Fruit fly (Drosophila melanogaster) whole organism, embryonic: ENCODE data around the gene ver.

Experiments
- B-H2 ChIP-seq: fragments of 200-800 bp; sonication (Bioruptor generic); optimal IDR thresholded peaks from 2 replicates; lab custom pipeline; 2018; ENCODE audit warnings: missing biosample characterization, mild to moderate bottlenecking, missing genetic modification characterization
- CG1024 ChIP-seq: fragments of 200-800 bp; sonication (Bioruptor generic); IDR thresholded peaks from 2 replicates; pipeline ENCODE4 v1.3.6; 2022; ENCODE audit warnings: missing biosample characterization, missing genetic modification characterization
- CG10431 ChIP-seq: fragments of 200-800 bp; sonication (Bioruptor generic); optimal IDR thresholded peaks from 3 replicates; lab custom pipeline; 2018; ENCODE audit warnings: missing biosample characterization, mild to moderate bottlenecking, missing genetic modification characterization
- CG10543 ChIP-seq: fragments of 200-800 bp; sonication (Bioruptor generic); optimal IDR thresholded peaks from 3 replicates; lab custom pipeline; 2017; ENCODE audit warnings: missing biosample characterization, mild to moderate bottlenecking, missing genetic modification characterization, moderate library complexity
- CG10959 ChIP-seq: fragments of 200-800 bp; sonication (Bioruptor generic); IDR thresholded peaks from 2 replicates; pipeline ENCODE4 v1.3.6; 2022; ENCODE audit warnings: missing biosample characterization, missing genetic modification characterization
- CG11456 ChIP-seq: fragments of 200-800 bp; sonication (Bioruptor generic); IDR thresholded peaks from 3 replicates; pipeline ENCODE4 v1.3.6; 2022; ENCODE audit warnings: missing biosample characterization, missing genetic modification characterization
- CG12155 ChIP-seq: fragments of 200-800 bp; sonication (Bioruptor generic); optimal IDR thresholded peaks from 3 replicates; lab custom pipeline; 2016; ENCODE audit warnings: missing biosample characterization, missing genetic modification characterization
- CG14050 ChIP-seq: fragments of 200-800 bp; sonication (Bioruptor generic); IDR thresholded peaks from 3 replicates; pipeline ENCODE4 v1.3.6; 2022; ENCODE audit warnings: missing biosample characterization, missing genetic modification characterization
- CG15073 ChIP-seq: fragments of 200-800 bp; sonication (Bioruptor generic); optimal IDR thresholded peaks from 2 replicates; lab custom pipeline; 2016; ENCODE audit warnings: missing biosample characterization, missing genetic modification characterization
- CG15269 ChIP-seq: fragments of 200-800 bp; sonication (Bioruptor generic); optimal IDR thresholded peaks from 2 replicates; lab custom pipeline; 2018; ENCODE audit warnings: missing biosample characterization, mild to moderate bottlenecking, missing genetic modification characterization, moderate library complexity
- CG17829 ChIP-seq: fragments of 200-800 bp; optimal IDR thresholded peaks from 2 replicates; lab custom pipeline; 2019; ENCODE audit warnings: missing biosample characterization, mild to moderate bottlenecking, missing genetic modification characterization, moderate library complexity
- CG18476 ChIP-seq: fragments of 200-800 bp; sonication (Bioruptor generic); optimal IDR thresholded peaks from 2 replicates; lab custom pipeline; 2016; ENCODE audit warnings: missing biosample characterization, mild to moderate bottlenecking, missing genetic modification characterization
- CG3065 ChIP-seq: fragments of 200-800 bp; sonication (Bioruptor generic); optimal IDR thresholded peaks from 2 replicates; lab custom pipeline; 2016; ENCODE audit warnings: missing biosample characterization, missing genetic modification characterization
- CG3163 ChIP-seq: fragments of 200-800 bp; sonication (Bioruptor generic); optimal IDR thresholded peaks from 3 replicates; lab custom pipeline; 2016; ENCODE audit warnings: missing biosample characterization, missing genetic modification characterization
- CG7928 ChIP-seq: fragments of 200-800 bp; sonication (Bioruptor generic); optimal IDR thresholded peaks from 2 replicates; lab custom pipeline; 2017; ENCODE audit warnings: missing biosample characterization, mild to moderate bottlenecking, missing genetic modification characterization
- CG9727 ChIP-seq: fragments of 200-800 bp; sonication (Bioruptor generic); optimal IDR thresholded peaks from 3 replicates; lab custom pipeline; 2017; ENCODE audit warnings: missing biosample characterization, mild to moderate bottlenecking, missing genetic modification characterization
- CG9797 ChIP-seq: fragments of 200-800 bp; sonication (Bioruptor generic); optimal IDR thresholded peaks from 3 replicates; lab custom pipeline; 2018; ENCODE audit warnings: missing biosample characterization, mild to moderate bottlenecking, missing genetic modification characterization
- D ChIP-seq, 2 experiments: fragments of 200-800 bp in 1 of 2; fragments of >200 bp in 1 of 2; sonication (Bioruptor generic) in 1 of 2; optimal IDR thresholded peaks; 2 replicates in 1 of 2; 3 replicates in 1 of 2; lab custom pipeline; 2017; ENCODE audit warnings: mild to moderate bottlenecking in 1 of 2, missing biosample characterization in 1 of 2, missing genetic modification characterization in 1 of 2, missing genetic modification reagents in 1 of 2
- Dll ChIP-seq: fragments of 200-800 bp; sonication (Bioruptor generic); IDR thresholded peaks from 4 replicates; pipeline ENCODE4 v1.3.6; 2022; ENCODE audit warnings: missing biosample characterization, missing genetic modification characterization; ENCODE audit not compliant: partially characterized antibody
- Fer2 ChIP-seq: fragments of 200-800 bp; sonication (Bioruptor generic); optimal IDR thresholded peaks from 2 replicates; lab custom pipeline; 2018; ENCODE audit warnings: missing biosample characterization, mild to moderate bottlenecking, missing genetic modification characterization, moderate library complexity
- Gug ChIP-seq: fragments of 200-800 bp; sonication (Bioruptor generic); IDR thresholded peaks from 4 replicates; pipeline ENCODE4 v1.3.6; 2022; ENCODE audit warnings: missing biosample characterization, missing genetic modification characterization
- Hr78 ChIP-seq, 2 experiments: fragments of 200-800 bp in 1 of 2; fragments of >200 bp in 1 of 2; sonication (Bioruptor generic) in 1 of 2; optimal IDR thresholded peaks; 2 replicates each; lab custom pipeline; 2017 to 2019; ENCODE audit warnings: missing biosample characterization in 2 of 2, missing genetic modification characterization in 2 of 2, mild to moderate bottlenecking in 1 of 2, moderate library complexity in 1 of 2
- MBD-R2 ChIP-seq: fragments of 200-800 bp; sonication (Bioruptor generic); IDR thresholded peaks from 2 replicates; pipeline ENCODE4 v1.3.6; 2022; ENCODE audit warnings: missing biosample characterization, missing genetic modification characterization
- NFAT ChIP-seq: fragments of 200-800 bp; sonication (Bioruptor generic); IDR thresholded peaks from 2 replicates; pipeline ENCODE4 v1.3.6; 2022; ENCODE audit warnings: missing biosample characterization, missing genetic modification characterization
- Optix ChIP-seq: fragments of 200-800 bp; sonication (Bioruptor generic); IDR thresholded peaks from 3 replicates; pipeline ENCODE4 v1.3.6; 2022; ENCODE audit warnings: missing biosample characterization, missing genetic modification characterization
- Rx ChIP-seq: fragments of 200-800 bp; sonication (Bioruptor generic); IDR thresholded peaks from 2 replicates; pipeline ENCODE4 v1.3.6; 2022; ENCODE audit warnings: missing biosample characterization, missing genetic modification characterization
- Six4 ChIP-seq: fragments of 200-800 bp; sonication (Bioruptor generic); optimal IDR thresholded peaks from 2 replicates; lab custom pipeline; 2016; ENCODE audit warnings: missing biosample characterization, missing genetic modification characterization
- Sry-β ChIP-seq: fragments of 200-800 bp; sonication (Bioruptor generic); optimal IDR thresholded peaks from 2 replicates; lab custom pipeline; 2018; ENCODE audit warnings: missing biosample characterization, mild to moderate bottlenecking, missing genetic modification characterization, moderate library complexity
- YL-1 ChIP-seq: fragments of 200-800 bp; sonication (Bioruptor generic); optimal IDR thresholded peaks from 3 replicates; lab custom pipeline; 2017; ENCODE audit warnings: missing biosample characterization, mild to moderate bottlenecking, missing genetic modification characterization
- cad ChIP-seq: fragments of >200 bp; optimal IDR thresholded peaks from 2 replicates; lab custom pipeline; 2017; ENCODE audit warnings: missing biosample characterization, missing genetic modification characterization
- chif ChIP-seq, 2 experiments: fragments of 200-800 bp; sonication (Bioruptor generic); optimal IDR thresholded peaks; 3 replicates each; lab custom pipeline; 2016; ENCODE audit warnings: missing biosample characterization in 2 of 2, missing genetic modification characterization in 2 of 2
- dmrt11E ChIP-seq: fragments of 200-800 bp; sonication (Bioruptor generic); optimal IDR thresholded peaks from 3 replicates; lab custom pipeline; 2018; ENCODE audit warnings: missing biosample characterization, mild to moderate bottlenecking, missing genetic modification characterization, moderate library complexity
- en ChIP-seq: fragments of 200-800 bp; sonication (Bioruptor generic); optimal IDR thresholded peaks from 2 replicates; lab custom pipeline; 2016; ENCODE audit warnings: missing biosample characterization, missing genetic modification characterization
- grau ChIP-seq: fragments of 200-800 bp; optimal IDR thresholded peaks from 3 replicates; lab custom pipeline; 2019; ENCODE audit warnings: missing biosample characterization, mild to moderate bottlenecking, missing genetic modification characterization, moderate library complexity
- gro ChIP-seq: fragments of 200-800 bp; sonication (Bioruptor generic); optimal IDR thresholded peaks from 2 replicates; lab custom pipeline; 2016; ENCODE audit warnings: missing biosample characterization, missing genetic modification characterization
- gsb-n ChIP-seq: fragments of 200-800 bp; sonication (Bioruptor generic); optimal IDR thresholded peaks from 3 replicates; lab custom pipeline; 2018; ENCODE audit warnings: missing biosample characterization, mild to moderate bottlenecking, missing genetic modification characterization
- kni ChIP-seq: fragments of 200-800 bp; sonication (Bioruptor generic); optimal IDR thresholded peaks from 3 replicates; lab custom pipeline; 2017; ENCODE audit warnings: mild to moderate bottlenecking, missing biosample characterization, missing genetic modification reagents, missing genetic modification characterization
- lab ChIP-seq: fragments of 200-800 bp; sonication (Bioruptor generic); optimal IDR thresholded peaks from 3 replicates; lab custom pipeline; 2017; ENCODE audit warnings: missing biosample characterization, missing genetic modification characterization, mild to moderate bottlenecking, moderate library complexity, missing genetic modification reagents
- lbe ChIP-seq: fragments of 200-800 bp; sonication (Bioruptor generic); optimal IDR thresholded peaks from 2 replicates; lab custom pipeline; 2016; ENCODE audit warnings: missing biosample characterization, mild to moderate bottlenecking, missing genetic modification characterization
- nau ChIP-seq: fragments of 200-800 bp; sonication (Bioruptor generic); optimal IDR thresholded peaks from 3 replicates; lab custom pipeline; 2017; ENCODE audit warnings: missing biosample characterization, mild to moderate bottlenecking, missing genetic modification characterization, missing genetic modification reagents
- odd ChIP-seq: fragments of 200-800 bp; sonication (Bioruptor generic); optimal IDR thresholded peaks from 2 replicates; lab custom pipeline; 2017; ENCODE audit warnings: missing biosample characterization, mild to moderate bottlenecking, missing genetic modification characterization
- pan ChIP-seq, 4 experiments: fragments of >200 bp in 3 of 4; fragments of 200-800 bp in 1 of 4; sonication (Bioruptor generic) in 1 of 4; optimal IDR thresholded peaks in 3 of 4; IDR thresholded peaks in 1 of 4; 2 replicates each; pipeline versions ENCODE4 v1.3.6 to Lab custom; 2017 to 2022; ENCODE audit warnings: missing biosample characterization in 2 of 4, missing genetic modification characterization in 2 of 4, mixed read lengths in 1 of 4
- salm ChIP-seq: fragments of 200-800 bp; sonication (Bioruptor generic); optimal IDR thresholded peaks from 2 replicates; lab custom pipeline; 2018; ENCODE audit warnings: missing biosample characterization, mild to moderate bottlenecking, missing genetic modification characterization
- scrt ChIP-seq: fragments of 200-800 bp; sonication (Bioruptor generic); optimal IDR thresholded peaks from 2 replicates; lab custom pipeline; 2018; ENCODE audit warnings: missing biosample characterization, mild to moderate bottlenecking, missing genetic modification characterization, moderate library complexity
- sim ChIP-seq: fragments of 200-800 bp; sonication (Bioruptor generic); IDR thresholded peaks from 2 replicates; pipeline ENCODE4 v1.3.6; 2022; ENCODE audit warnings: missing biosample characterization, missing genetic modification characterization
- tap ChIP-seq: fragments of 200-800 bp; optimal IDR thresholded peaks from 3 replicates; lab custom pipeline; 2019; ENCODE audit warnings: missing biosample characterization, mild to moderate bottlenecking, missing genetic modification characterization, moderate library complexity
- ttk ChIP-seq: fragments of 200-800 bp; sonication (Bioruptor generic); IDR thresholded peaks from 2 replicates; pipeline ENCODE4 v2.1.2; 2022; ENCODE audit warnings: missing biosample characterization, missing genetic modification characterization
- zf30C ChIP-seq: fragments of 200-800 bp; sonication (Bioruptor generic); optimal IDR thresholded peaks from 3 replicates; lab custom pipeline; 2018; ENCODE audit warnings: missing biosample characterization, mild to moderate bottlenecking, missing genetic modification characterization

Gene ver

dm6 chr3L:12490418-12491035, 33.3 kb upstream of the ver start, which contains the start of gene CG10660 (continued):
- TF ChIP-seq pan (optimal IDR thresholded peaks at IDR 0.05; lab: Kevin White, UChicago), result no peak
- peak in 1 of 2 experiments; percentile 87 for TF ChIP-seq pan (GFP tag; optimal IDR thresholded peaks at IDR 0.05 in 1 of 2, IDR thresholded peaks at IDR 0.05 in 1 of 2)
- peak; percentile 75 for TF ChIP-seq CG11456
- TF ChIP-seq CG3163 (GFP tag; lab: Kevin White, UChicago), result peak; percentile 12
- TF ChIP-seq ttk (GFP tag; lab: Robert Waterston, UW), result peak; percentile 80
- peak; percentile 68 for TF ChIP-seq NFAT (GFP tag; lab: Robert Waterston, UW)
- TF ChIP-seq CG15073, result peak; percentile 22
- peak; percentile 90 for TF ChIP-seq salm (tag; lab: Kevin White, UChicago)
- peak; percentile 66 for TF ChIP-seq Six4 (GFP tag; lab: Kevin White, UChicago)
- peak; percentile 85 for TF ChIP-seq sim (GFP tag; lab: Robert Waterston, UW)
- TF ChIP-seq grau (tag; lab: Kevin White, UChicago), result peak; percentile 88
- TF ChIP-seq kni, result no peak
- peak; percentile 55 for TF ChIP-seq CG3065 (GFP tag; lab: Kevin White, UChicago)
- TF ChIP-seq Hr78 (GFP tag; optimal IDR thresholded peaks at IDR 0.05; lab: Kevin White, UChicago), result peak in 1 of 2 experiments; percentile 67
- TF ChIP-seq gro (GFP tag; lab: Kevin White, UChicago), result no peak
- no peak for TF ChIP-seq Dll
- peak; percentile 34 for TF ChIP-seq CG7928 (GFP tag; lab: Kevin White, UChicago)
- no peak for TF ChIP-seq B-H2
- TF ChIP-seq Optix (GFP tag; lab: Robert Waterston, UW), result peak; percentile 85
- TF ChIP-seq CG14050, result peak; percentile 84
- TF ChIP-seq CG9797 (GFP tag; lab: Kevin White, UChicago), result peak; percentile 13
- peak; percentile 63; the same call in 2 of the 4 replicates for TF ChIP-seq Gug (GFP tag; lab: Robert Waterston, UW)
- TF ChIP-seq odd (GFP tag; lab: Kevin White, UChicago), result peak; percentile 89
- TF ChIP-seq tap (tag; lab: Kevin White, UChicago), result peak; percentile 90
- TF ChIP-seq CG10959 (GFP tag; lab: Robert Waterston, UW), result peak; percentile 66; the same call in 1 of the 2 replicates
- TF ChIP-seq MBD-R2, result peak; percentile 54; the same call in 1 of the 2 replicates
- TF ChIP-seq gsb-n (tag; lab: Kevin White, UChicago), result peak; percentile 93
- TF ChIP-seq YL-1 (GFP tag; lab: Kevin White, UChicago), result no peak
- peak; percentile 36 for TF ChIP-seq CG10543 (GFP tag; lab: Kevin White, UChicago)
- no peak for TF ChIP-seq D (optimal IDR thresholded peaks at IDR 0.05; lab: Kevin White, UChicago)
- peak; percentile 88 for TF ChIP-seq D (GFP tag; optimal IDR thresholded peaks at IDR 0.05; lab: Kevin White, UChicago)
- TF ChIP-seq Fer2 (tag; lab: Kevin White, UChicago), result no peak
- peak; percentile 73 for TF ChIP-seq CG10431
- TF ChIP-seq nau, result peak; percentile 87
- no peak for TF ChIP-seq zf30C (GFP tag; lab: Kevin White, UChicago)
- TF ChIP-seq lab (GFP tag; lab: Kevin White, UChicago), result peak; percentile 91
- TF ChIP-seq en (GFP tag; lab: Kevin White, UChicago), result no peak
- TF ChIP-seq chif (GFP tag; optimal IDR thresholded peaks at IDR 0.05; lab: Kevin White, UChicago), result peak; percentile 80 to 82
- TF ChIP-seq lbe (GFP tag; lab: Kevin White, UChicago), result peak; percentile 80
- peak; percentile 37 for TF ChIP-seq Sry-β (GFP tag; lab: Kevin White, UChicago)
- TF ChIP-seq CG17829 (tag; lab: Kevin White, UChicago), result peak; percentile 76
- TF ChIP-seq CG18476 (GFP tag; lab: Kevin White, UChicago), result peak; percentile 87
- TF ChIP-seq CG12155, result peak; percentile 79
- TF ChIP-seq CG9727 (GFP tag; lab: Kevin White, UChicago), result peak; percentile 84
- TF ChIP-seq cad (GFP tag; lab: Kevin White, UChicago), result no peak
- TF ChIP-seq Rx (GFP tag; lab: Robert Waterston, UW), result peak; percentile 82
- peak; percentile 77 for TF ChIP-seq dmrt11E (tag; lab: Kevin White, UChicago)
- peak; percentile 69 for TF ChIP-seq scrt (GFP tag; lab: Kevin White, UChicago)
- peak; percentile 91 for TF ChIP-seq CG15269 (tag; lab: Kevin White, UChicago)
- peak; percentile 86 for TF ChIP-seq CG1024
